ENCODE assay signal across 1 fruit fly cellular context in genomic region chr2L:8579886-8580285, dm6.
TF ChIP-seq lines count a peak whose summit lies in the region.

No protein-coding gene starts in this region.

TF ChIP-seq in whole organism, embryonic, 481 proteins besides CTCF, POLR2A, EP300 and RAD21 (continued from another document):
- no peak for TF ChIP-seq emc (GFP tag; optimal IDR thresholded peaks at IDR 0.05; lab: Kevin White, UChicago)
- TF ChIP-seq HLHmδ (GFP tag; optimal IDR thresholded peaks at IDR 0.05; lab: Kevin White, UChicago) = no peak
- TF ChIP-seq ssp (GFP tag; IDR thresholded peaks at IDR 0.05; lab: Robert Waterston, UW) = no peak
- no peak for TF ChIP-seq stc (GFP tag; IDR thresholded peaks at IDR 0.05; lab: Robert Waterston, UW)
- TF ChIP-seq CG8388 (GFP tag; optimal IDR thresholded peaks at IDR 0.05; lab: Kevin White, UChicago) = peak; percentile 25
- TF ChIP-seq CG11456 (GFP tag; IDR thresholded peaks at IDR 0.05; lab: Robert Waterston, UW) = no peak
- TF ChIP-seq oc (tag; optimal IDR thresholded peaks at IDR 0.05; lab: Kevin White, UChicago) = no peak
- TF ChIP-seq CG14667 (GFP tag; IDR thresholded peaks at IDR 0.05; lab: Robert Waterston, UW) = no peak
- TF ChIP-seq CG8944 (GFP tag; optimal IDR thresholded peaks at IDR 0.05; lab: Kevin White, UChicago) = no peak
- no peak for TF ChIP-seq zfh2 (GFP tag; optimal IDR thresholded peaks at IDR 0.05; lab: Kevin White, UChicago)
- TF ChIP-seq hkb (optimal IDR thresholded peaks at IDR 0.05; lab: Kevin White, UChicago) = no peak
- TF ChIP-seq hkb (GFP tag; IDR thresholded peaks at IDR 0.05; lab: Robert Waterston, UW) = no peak
- TF ChIP-seq CG6654 (GFP tag; optimal IDR thresholded peaks at IDR 0.05; lab: Kevin White, UChicago) = no peak
- TF ChIP-seq CG2678 (tag; optimal IDR thresholded peaks at IDR 0.05; lab: Kevin White, UChicago) = no peak
- TF ChIP-seq luna (GFP tag; optimal IDR thresholded peaks at IDR 0.05; lab: Kevin White, UChicago) = no peak
- no peak for TF ChIP-seq esg (GFP tag; conservative IDR thresholded peaks at IDR 0.05; lab: Robert Waterston, UW)
- no peak for TF ChIP-seq Ada2b (GFP tag; IDR thresholded peaks at IDR 0.05; lab: Robert Waterston, UW)
- TF ChIP-seq pho (GFP tag; optimal IDR thresholded peaks at IDR 0.05; lab: Kevin White, UChicago) = no peak
